Fruit fly (Drosophila melanogaster) whole organism, wandering third instar larva: ENCODE results near the gene Pmi.

Experiments
- Abd-B ChIP-seq: fragments of >200 bp; optimal IDR thresholded peaks from 2 replicates; lab custom pipeline; 2017; ENCODE audit warnings: missing biosample characterization, missing genetic modification characterization
- CG9705 ChIP-seq: fragments of 200-800 bp; sonication (Bioruptor generic); optimal IDR thresholded peaks from 2 replicates; lab custom pipeline; 2018; ENCODE audit warnings: missing biosample characterization, mild to moderate bottlenecking, missing genetic modification characterization
- CrebA ChIP-seq: fragments of 200-800 bp; sonication (Bioruptor generic); optimal IDR thresholded peaks from 2 replicates; lab custom pipeline; 2016; ENCODE audit warnings: missing biosample characterization, mild to moderate bottlenecking, missing genetic modification characterization, borderline replicate concordance
- Dfd ChIP-seq: fragments of >200 bp; optimal IDR thresholded peaks from 2 replicates; lab custom pipeline; 2017; ENCODE audit warnings: missing biosample characterization, missing genetic modification characterization
- GATAd ChIP-seq: sonication (Bioruptor generic); optimal IDR thresholded peaks from 2 replicates; lab custom pipeline; 2016; ENCODE audit warnings: missing biosample characterization, missing genetic modification characterization
- HLH106 ChIP-seq: fragments of 200-800 bp; optimal IDR thresholded peaks from 3 replicates; lab custom pipeline; 2019; ENCODE audit warnings: missing biosample characterization, mild to moderate bottlenecking, missing genetic modification characterization, moderate library complexity
- Hr78 ChIP-seq: fragments of >200 bp; optimal IDR thresholded peaks from 2 replicates; lab custom pipeline; 2017; ENCODE audit warnings: missing biosample characterization, missing genetic modification characterization
- Hr83 ChIP-seq: fragments of 200-300 bp; sonication (Bioruptor generic); optimal IDR thresholded peaks from 2 replicates; lab custom pipeline; 2016; ENCODE audit warnings: missing biosample characterization, mild to moderate bottlenecking, missing genetic modification characterization, moderate library complexity; ENCODE audit not compliant: poor library complexity, severe bottlenecking
- OdsH ChIP-seq: fragments of 200-800 bp; sonication (Bioruptor generic); optimal IDR thresholded peaks from 2 replicates; lab custom pipeline; 2016; ENCODE audit warnings: missing biosample characterization, mild to moderate bottlenecking, missing genetic modification characterization
- Rel ChIP-seq, 2 experiments: fragments of 200-800 bp; sonication (Bioruptor generic) in 1 of 2; optimal IDR thresholded peaks; 2 replicates in 1 of 2; 3 replicates in 1 of 2; lab custom pipeline; 2016 to 2019; ENCODE audit warnings: mild to moderate bottlenecking in 2 of 2, missing biosample characterization in 2 of 2, missing genetic modification characterization in 2 of 2, moderate library complexity in 1 of 2
- Sp1 ChIP-seq: fragments of 200-800 bp; sonication (Bioruptor generic); optimal IDR thresholded peaks from 3 replicates; lab custom pipeline; 2019; ENCODE audit warnings: missing biosample characterization, mild to moderate bottlenecking, missing genetic modification characterization, moderate library complexity
- Vsx2 ChIP-seq: fragments of 200-300, 225-300 bp; sonication (Bioruptor generic); optimal IDR thresholded peaks from 2 replicates; lab custom pipeline; 2018; ENCODE audit warnings: missing biosample characterization, missing genetic modification characterization; ENCODE audit not compliant: partially characterized antibody
- br ChIP-seq: fragments of 200-800 bp; sonication (Bioruptor generic); optimal IDR thresholded peaks from 2 replicates; lab custom pipeline; 2016; ENCODE audit warnings: missing biosample characterization, missing genetic modification characterization
- brk ChIP-seq: fragments of 200-800 bp; sonication (Bioruptor generic); optimal IDR thresholded peaks from 2 replicates; lab custom pipeline; 2016; ENCODE audit warnings: missing biosample characterization, mild to moderate bottlenecking, missing genetic modification characterization
- dl ChIP-seq, 2 experiments: fragments of 175-275, 200-275 bp in 1 of 2; fragments of 200-275 bp in 1 of 2; sonication (Bioruptor generic); optimal IDR thresholded peaks; lab custom pipeline; 2018; ENCODE audit warnings: mild to moderate bottlenecking in 2 of 2, missing biosample characterization in 2 of 2, missing genetic modification characterization in 2 of 2, moderate library complexity in 2 of 2; ENCODE audit not compliant: partially characterized antibody in 2 of 2, insufficient read depth in 1 of 2
- dmrt93B ChIP-seq: fragments of 200-800 bp; sonication (Bioruptor generic); optimal IDR thresholded peaks from 2 replicates; lab custom pipeline; 2018; ENCODE audit warnings: missing biosample characterization, mild to moderate bottlenecking, missing genetic modification characterization
- ey ChIP-seq: fragments of 200-800 bp; sonication (Bioruptor generic); optimal IDR thresholded peaks from 2 replicates; lab custom pipeline; 2016; ENCODE audit warnings: missing biosample characterization, missing genetic modification characterization
- foxo ChIP-seq, 2 experiments: fragments of 200-800 bp; sonication (Bioruptor generic); optimal IDR thresholded peaks; 2 replicates in 1 of 2; 3 replicates in 1 of 2; lab custom pipeline; 2016 to 2017; ENCODE audit warnings: missing biosample characterization in 2 of 2, missing genetic modification characterization in 2 of 2
- fru ChIP-seq: fragments of 200-800 bp; sonication (Bioruptor generic); optimal IDR thresholded peaks from 3 replicates; lab custom pipeline; 2016; ENCODE audit warnings: missing biosample characterization, mild to moderate bottlenecking, missing genetic modification characterization
- h ChIP-seq: fragments of 200-800 bp; sonication (Bioruptor generic); optimal IDR thresholded peaks from 3 replicates; lab custom pipeline; 2016; ENCODE audit warnings: missing biosample characterization, mild to moderate bottlenecking, missing genetic modification characterization
- rgr ChIP-seq: fragments of 200-800 bp; sonication (Bioruptor generic); optimal IDR thresholded peaks from 3 replicates; lab custom pipeline; 2016; ENCODE audit warnings: missing biosample characterization, mild to moderate bottlenecking, missing genetic modification characterization
- sage ChIP-seq: fragments of 200-800 bp; sonication (Bioruptor generic); optimal IDR thresholded peaks from 2 replicates; lab custom pipeline; 2016; ENCODE audit warnings: missing biosample characterization, mild to moderate bottlenecking, missing genetic modification characterization
- tai ChIP-seq: sonication (Bioruptor generic); optimal IDR thresholded peaks from 2 replicates; lab custom pipeline; 2016; ENCODE audit warnings: missing biosample characterization, missing genetic modification characterization
- woc ChIP-seq: sonication (Bioruptor generic); optimal IDR thresholded peaks from 2 replicates; lab custom pipeline; 2016; ENCODE audit warnings: missing biosample characterization, mild to moderate bottlenecking, missing genetic modification characterization

Gene Pmi

DNA sequence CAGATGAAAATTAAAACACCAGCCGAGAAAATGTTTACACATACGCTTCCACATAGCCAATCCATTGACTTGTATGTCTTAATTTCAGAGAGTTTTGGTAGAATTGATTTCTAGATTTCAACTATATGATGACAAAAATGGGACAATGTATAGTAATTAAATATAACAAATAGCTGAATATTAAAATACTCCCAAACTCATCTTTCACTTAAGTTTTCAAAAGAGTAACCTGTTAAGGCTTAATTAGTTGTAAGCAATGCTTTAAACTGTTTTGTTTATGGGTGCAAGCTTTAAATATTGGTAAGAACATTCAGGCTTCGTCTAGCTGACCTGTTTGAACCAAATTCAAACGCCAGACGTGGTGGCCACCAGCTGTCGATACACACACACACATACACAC lies 48.8 kb downstream of the Pmi start:
- TF ChIP-seq Hr78 (GFP tag; lab: Kevin White, UChicago): no peak
- no peak for TF ChIP-seq GATAd (GFP tag; lab: Kevin White, UChicago)
- TF ChIP-seq brk: no peak
- TF ChIP-seq sage (GFP tag; lab: Kevin White, UChicago): no peak
- no peak for TF ChIP-seq Rel (GFP tag; optimal IDR thresholded peaks at IDR 0.05; lab: Kevin White, UChicago)
- no peak for TF ChIP-seq Rel (tag; optimal IDR thresholded peaks at IDR 0.05; lab: Kevin White, UChicago)
- TF ChIP-seq tai (GFP tag; lab: Kevin White, UChicago): no peak
- TF ChIP-seq CrebA (GFP tag; lab: Kevin White, UChicago): no peak
- TF ChIP-seq, all 38 proteins: peak for 0

dm6 chr3L:5830649-5831048 lies 50.8 kb downstream of the Pmi start:
- no peak for TF ChIP-seq CrebA (GFP tag; lab: Kevin White, UChicago)
- no peak for TF ChIP-seq Hr78 (GFP tag; lab: Kevin White, UChicago)

DNA sequence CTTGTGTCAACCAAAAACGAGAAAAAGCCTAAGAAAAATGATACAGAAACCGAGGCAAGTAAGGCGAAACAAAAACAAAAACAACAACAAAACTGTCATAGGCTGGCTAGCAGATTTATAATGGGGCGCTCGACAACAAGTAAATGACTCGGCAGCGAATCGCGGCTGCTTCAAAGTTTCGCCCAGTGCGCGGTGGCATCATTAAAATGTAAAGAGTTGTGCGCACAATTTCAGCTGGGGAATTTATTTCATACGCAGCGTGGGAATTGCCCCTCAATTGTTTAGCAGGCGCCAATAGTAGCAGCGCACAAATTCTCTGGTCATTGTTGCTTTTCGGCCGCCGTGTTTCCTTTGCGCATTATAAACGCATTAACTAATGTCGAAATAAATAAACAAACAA lies 52.0 kb downstream of the Pmi start:
- TF ChIP-seq GATAd (GFP tag; lab: Kevin White, UChicago) (no peak), Dfd (GFP tag; lab: Kevin White, UChicago) (no peak), Hr78 (GFP tag; lab: Kevin White, UChicago) (no peak), tai (GFP tag; lab: Kevin White, UChicago) (no peak), Sp1 (no peak), CG9705 (GFP tag; lab: Kevin White, UChicago) (no peak)

dm6 chr3L:5833761-5834160 lies 53.9 kb downstream of the Pmi start:
- TF ChIP-seq dl (GFP tag; optimal IDR thresholded peaks at IDR 0.05; lab: Kevin White, UChicago; ENCODE audit: insufficient read depth in 1 of 2, partially characterized antibody in 2 of 2) (no peak), Hr83 (GFP tag; lab: Kevin White, UChicago) (no peak), OdsH (GFP tag; lab: Kevin White, UChicago) (no peak), Vsx2 (no peak), woc (no peak), Dfd (GFP tag; lab: Kevin White, UChicago) (no peak)

- TF ChIP-seq woc: peak; percentile 15
- peak; percentile 25 for TF ChIP-seq HLH106 (tag; lab: Kevin White, UChicago)
- peak; percentile 21 for TF ChIP-seq br
- peak; percentile 43 for TF ChIP-seq ey (GFP tag; lab: Kevin White, UChicago)
- TF ChIP-seq h (GFP tag; lab: Kevin White, UChicago): peak; percentile 57
- TF ChIP-seq Rel (GFP tag; optimal IDR thresholded peaks at IDR 0.05; lab: Kevin White, UChicago): no peak
- no peak for TF ChIP-seq Rel (tag; optimal IDR thresholded peaks at IDR 0.05; lab: Kevin White, UChicago)
- peak; percentile 26 for TF ChIP-seq dmrt93B (GFP tag; lab: Kevin White, UChicago)
- TF ChIP-seq foxo (GFP tag; optimal IDR thresholded peaks at IDR 0.05; lab: Kevin White, UChicago): peak in 1 of 2 experiments; percentile 53
- TF ChIP-seq rgr (GFP tag; lab: Kevin White, UChicago): peak; percentile 50
- no peak for TF ChIP-seq Abd-B (GFP tag; lab: Kevin White, UChicago)
- peak; percentile 44 for TF ChIP-seq fru (GFP tag; lab: Kevin White, UChicago)
- TF ChIP-seq, all 38 proteins: peak for 9
Observed at dm6 chr3L:5834245-5834644, 54.4 kb downstream of the Pmi start.
